Fruit fly (Drosophila melanogaster): ENCODE measurements around the gene CG9525.

CG9525 gene

dm6 chr2L:8937003-8937402 is 25.2 kb downstream of the CG9525 start, which contains the start of gene Tsp29Fb (continued):
- no peak for TF ChIP-seq CG6276 (GFP tag; optimal IDR thresholded peaks at IDR 0.05)
- peak; percentile 53; the same call in 1 of the 2 replicates for TF ChIP-seq CG15336 (GFP tag; IDR thresholded peaks at IDR 0.05)
- TF ChIP-seq OdsH (GFP tag; optimal IDR thresholded peaks at IDR 0.05), result peak; percentile 58
- no peak for TF ChIP-seq fd59A (GFP tag; optimal IDR thresholded peaks at IDR 0.05)
- TF ChIP-seq Sox102F (GFP tag; optimal IDR thresholded peaks at IDR 0.05), result peak; percentile 63
- TF ChIP-seq Ets21C (GFP tag; optimal IDR thresholded peaks at IDR 0.05), result peak; percentile 24
- TF ChIP-seq Hr4 (GFP tag; optimal IDR thresholded peaks at IDR 0.05), result peak; percentile 53
- TF ChIP-seq CG7368 (GFP tag; optimal IDR thresholded peaks at IDR 0.05), result peak; percentile 39
- peak; percentile 38 for TF ChIP-seq Blimp-1 (GFP tag; optimal IDR thresholded peaks at IDR 0.05)
- TF ChIP-seq CG9139 (GFP tag; optimal IDR thresholded peaks at IDR 0.05), result no peak
- TF ChIP-seq CG8119 (GFP tag; IDR thresholded peaks at IDR 0.05), result peak; percentile 64

dm6 chr2L:8933710-8934242 is 28.4 kb downstream of the CG9525 start, which contains the start of gene Tsp29Fa:
Tsp29Fa (plus strand) TSS chr2L:8933962.
- TF ChIP-seq pdm3 (GFP tag; optimal IDR thresholded peaks at IDR 0.05) (no peak), fkh (GFP tag; optimal IDR thresholded peaks at IDR 0.05) (no peak)

dm6 chr2L:8931176-8931575 is 31.0 kb downstream of the CG9525 start:
- TF ChIP-seq pdm3 (GFP tag; optimal IDR thresholded peaks at IDR 0.05) (no peak), Sox102F (GFP tag; optimal IDR thresholded peaks at IDR 0.05) (no peak), Lpt (GFP tag; optimal IDR thresholded peaks at IDR 0.05) (no peak), CG10669 (GFP tag; optimal IDR thresholded peaks at IDR 0.05) (no peak), CG34406 (GFP tag; optimal IDR thresholded peaks at IDR 0.05) (no peak), fd59A (GFP tag; optimal IDR thresholded peaks at IDR 0.05) (no peak), eg (GFP tag; IDR thresholded peaks at IDR 0.05) (no peak), Hr4 (GFP tag; optimal IDR thresholded peaks at IDR 0.05) (no peak), dsx (GFP tag; optimal IDR thresholded peaks at IDR 0.05; ENCODE audit: poor library complexity, severe bottlenecking) (no peak)

- TF ChIP-seq Met (GFP tag; optimal IDR thresholded peaks at IDR 0.05) (no peak), CG8319 (GFP tag; optimal IDR thresholded peaks at IDR 0.05) (no peak), achi (GFP tag; optimal IDR thresholded peaks at IDR 0.05) (peak; percentile 1), Hr39 (GFP tag; optimal IDR thresholded peaks at IDR 0.05) (peak; percentile 6), CG4318 (GFP tag; optimal IDR thresholded peaks at IDR 0.05) (peak; percentile 10), CG32006 (GFP tag; optimal IDR thresholded peaks at IDR 0.05) (peak; percentile 66), CG6276 (GFP tag; optimal IDR thresholded peaks at IDR 0.05) (no peak), Sox14 (GFP tag; optimal IDR thresholded peaks at IDR 0.05) (peak; percentile 15), CG15336 (GFP tag; IDR thresholded peaks at IDR 0.05) (peak; percentile 60), CG8632 (GFP tag; optimal IDR thresholded peaks at IDR 0.05) (no peak), CG10631 (GFP tag; optimal IDR thresholded peaks at IDR 0.05) (peak; percentile 3), Sox15 (GFP tag; optimal IDR thresholded peaks at IDR 0.05) (no peak), CG6808 (GFP tag; optimal IDR thresholded peaks at IDR 0.05) (no peak), ss (GFP tag; optimal IDR thresholded peaks at IDR 0.05) (no peak), CG8119 (GFP tag; IDR thresholded peaks at IDR 0.05) (peak; percentile 64; the same call in 2 of the 3 replicates), dsx (GFP tag; optimal IDR thresholded peaks at IDR 0.05; ENCODE audit: poor library complexity, severe bottlenecking) (no peak), CG3919 (GFP tag; optimal IDR thresholded peaks at IDR 0.05) (no peak), spab (GFP tag; optimal IDR thresholded peaks at IDR 0.05) (no peak), eg (GFP tag; IDR thresholded peaks at IDR 0.05) (peak; percentile 61), Gug (GFP tag; IDR thresholded peaks at IDR 0.05) (no peak), lz (GFP tag; optimal IDR thresholded peaks at IDR 0.05) (peak; percentile 6), fd85E (GFP tag; optimal IDR thresholded peaks at IDR 0.05) (no peak), Eip75B (GFP tag; optimal IDR thresholded peaks at IDR 0.05) (no peak), dac (GFP tag; optimal IDR thresholded peaks at IDR 0.05) (peak; percentile 1), CG6854 (GFP tag; optimal IDR thresholded peaks at IDR 0.05) (no peak), Ets21C (GFP tag; optimal IDR thresholded peaks at IDR 0.05) (no peak), fkh (GFP tag; optimal IDR thresholded peaks at IDR 0.05) (no peak), pdm3 (GFP tag; optimal IDR thresholded peaks at IDR 0.05) (peak; percentile 33), Hr4 (GFP tag; optimal IDR thresholded peaks at IDR 0.05) (peak; percentile 74), Ets96B (tag; optimal IDR thresholded peaks at IDR 0.05) (no peak), CG7368 (GFP tag; optimal IDR thresholded peaks at IDR 0.05) (no peak), CG11294 (GFP tag; IDR thresholded peaks at IDR 0.05) (no peak; the same call in 1 of the 2 replicates), CG6792 (GFP tag; optimal IDR thresholded peaks at IDR 0.05) (no peak), CG11902 (GFP tag; optimal IDR thresholded peaks at IDR 0.05) (no peak), Hr38 (GFP tag; optimal IDR thresholded peaks at IDR 0.05) (no peak)
Measured at dm6 chr2L:8923405-8923804, 38.7 kb downstream of the CG9525 start.

Data from whole organism, prepupa.